Fruit fly (Drosophila melanogaster): ENCODE results near the gene CG3226.

CG3226 gene

dm6 chrX:6696467-6696866, 42.4 kb upstream of the CG3226 start (continued):
- TF ChIP-seq CG32532 (GFP tag; IDR thresholded peaks at IDR 0.05) (peak; percentile 72; the same call in 1 of the 2 replicates), Antp (GFP tag; optimal IDR thresholded peaks at IDR 0.05) (peak; percentile 32), Ets97D (GFP tag; optimal IDR thresholded peaks at IDR 0.05) (peak; percentile 10), D (optimal IDR thresholded peaks at IDR 0.05) (no peak), D (GFP tag; optimal IDR thresholded peaks at IDR 0.05) (peak; percentile 30), dmrt99B (tag; optimal IDR thresholded peaks at IDR 0.05) (peak; percentile 77), CG2199 (GFP tag; IDR thresholded peaks at IDR 0.05) (no peak), toy (GFP tag; IDR thresholded peaks at IDR 0.05) (no peak), CG15269 (tag; optimal IDR thresholded peaks at IDR 0.05) (peak; percentile 74), Eip74EF (GFP tag; optimal IDR thresholded peaks at IDR 0.05) (peak in 1 of 2 experiments; percentile 58), BEAF-32 (GFP tag; optimal IDR thresholded peaks at IDR 0.05) (no peak), Atf-2 (GFP tag; optimal IDR thresholded peaks at IDR 0.05) (peak; percentile 42), CG1792 (GFP tag; optimal IDR thresholded peaks at IDR 0.05) (peak; percentile 33), CG2120 (GFP tag; optimal IDR thresholded peaks at IDR 0.05) (peak; percentile 79), lmd (GFP tag; IDR thresholded peaks at IDR 0.05) (peak; percentile 58), fd96Cb (tag; optimal IDR thresholded peaks at IDR 0.05) (peak; percentile 15), bcd (GFP tag; optimal IDR thresholded peaks at IDR 0.05) (peak; percentile 65), CG18599 (GFP tag; optimal IDR thresholded peaks at IDR 0.05) (peak; percentile 94), hkb (optimal IDR thresholded peaks at IDR 0.05) (no peak), hkb (GFP tag; IDR thresholded peaks at IDR 0.05) (peak; percentile 86), CG15514 (GFP tag; optimal IDR thresholded peaks at IDR 0.05) (peak; percentile 71), ERR (GFP tag; optimal IDR thresholded peaks at IDR 0.05) (peak; percentile 18), Fer1 (GFP tag; optimal IDR thresholded peaks at IDR 0.05) (peak; percentile 92), CG2678 (tag; optimal IDR thresholded peaks at IDR 0.05) (peak; percentile 86), slbo (GFP tag; IDR thresholded peaks at IDR 0.05) (peak; percentile 71), Elba2 (GFP tag; optimal IDR thresholded peaks at IDR 0.05) (no peak), Dref (GFP tag; IDR thresholded peaks at IDR 0.05) (no peak), GATAe (GFP tag; conservative IDR thresholded peaks at IDR 0.05) (no peak), CG17359 (tag; optimal IDR thresholded peaks at IDR 0.05) (peak; percentile 62), pnt (GFP tag; optimal IDR thresholded peaks at IDR 0.05) (peak; percentile 34), CG14667 (GFP tag; IDR thresholded peaks at IDR 0.05) (peak; percentile 51), CG10543 (GFP tag; optimal IDR thresholded peaks at IDR 0.05) (peak; percentile 85), Dek (tag; optimal IDR thresholded peaks at IDR 0.05) (peak; percentile 66), ci (GFP tag; IDR thresholded peaks at IDR 0.05) (peak; percentile 86), CG4854 (GFP tag; optimal IDR thresholded peaks at IDR 0.05) (no peak), CG4360 (GFP tag; IDR thresholded peaks at IDR 0.05) (no peak), CG17912 (GFP tag; optimal IDR thresholded peaks at IDR 0.05) (no peak), CG6854 (GFP tag; optimal IDR thresholded peaks at IDR 0.05) (peak; percentile 74), CG15073 (GFP tag; optimal IDR thresholded peaks at IDR 0.05) (no peak), bbx (GFP tag; IDR thresholded peaks at IDR 0.05; ENCODE audit: partially characterized antibody) (no peak), sim (GFP tag; IDR thresholded peaks at IDR 0.05) (no peak), CG8290 (GFP tag; optimal IDR thresholded peaks at IDR 0.05) (no peak), CG8290 (tag; optimal IDR thresholded peaks at IDR 0.05) (peak in 1 of 2 experiments; percentile 13), CG2875 (GFP tag; optimal IDR thresholded peaks at IDR 0.05) (peak; percentile 31), ssp (GFP tag; IDR thresholded peaks at IDR 0.05) (peak; percentile 35; the same call in 1 of the 2 replicates), MESR4 (GFP tag; optimal IDR thresholded peaks at IDR 0.05) (no peak), Deaf1 (tag; optimal IDR thresholded peaks at IDR 0.05) (peak; percentile 27), CG6254 (GFP tag; optimal IDR thresholded peaks at IDR 0.05) (peak; percentile 51), ranshi (GFP tag; IDR thresholded peaks at IDR 0.05) (peak; percentile 71), chinmo (GFP tag; IDR thresholded peaks at IDR 0.05; ENCODE audit: partially characterized antibody) (no peak), Six4 (GFP tag; optimal IDR thresholded peaks at IDR 0.05) (peak; percentile 34), tx (GFP tag; optimal IDR thresholded peaks at IDR 0.05) (peak; percentile 12)

Data from whole organism, embryonic.